Worm (Caenorhabditis elegans) whole organism, L1 larva: ENCODE measurements around the gene str-141.
A peak's percentile ranks its signal among the peaks of the same experiment; 100 is the strongest.

ENCODE experiments used
- alr-1 ChIP-seq: fragments of 200-800 bp; sonication (Bioruptor generic); optimal IDR thresholded peaks from 2 replicates; lab custom pipeline; 2018; ENCODE audit warnings: borderline replicate concordance, mild to moderate bottlenecking, missing genetic modification characterization, missing compliant biosample characterization
- aly-2 ChIP-seq: fragments of 150-350 bp; optimal IDR thresholded peaks from 2 replicates; lab custom pipeline; 2014; ENCODE audit warnings: missing biosample characterization, missing genetic modification characterization
- ama-1 ChIP-seq: fragments of 150-350 bp; optimal IDR thresholded peaks from 2 replicates; lab custom pipeline; 2014
- blmp-1 ChIP-seq: fragments of 150-350 bp; optimal IDR thresholded peaks from 2 replicates; lab custom pipeline; 2014; ENCODE audit warnings: missing biosample characterization, missing genetic modification characterization
- ceh-8 ChIP-seq: fragments of 200-800 bp; sonication (Bioruptor generic); optimal IDR thresholded peaks from 2 replicates; lab custom pipeline; 2018; ENCODE audit warnings: mild to moderate bottlenecking, missing genetic modification characterization, moderate library complexity, missing compliant biosample characterization
- ces-1 ChIP-seq: fragments of 150-350 bp; optimal IDR thresholded peaks from 2 replicates; lab custom pipeline; 2014; ENCODE audit warnings: missing biosample characterization, missing genetic modification reagents, missing genetic modification characterization
- dpl-1 ChIP-seq, 3 experiments: fragments of 150-350 bp in 2 of 3; sonication (generic microtip) in 1 of 3; optimal IDR thresholded peaks; 2 replicates each; lab custom pipeline; 2014 to 2017; ENCODE audit warnings: missing biosample characterization in 3 of 3, missing genetic modification characterization in 3 of 3, missing genetic modification reagents in 3 of 3
- efl-1 ChIP-seq, 4 experiments: fragments of 150-350 bp; optimal IDR thresholded peaks in 3 of 4; peaks in 1 of 4; 1 replicate in 1 of 4; 2 replicates in 3 of 4; lab custom pipeline; 2014; ENCODE audit warnings: missing biosample characterization in 2 of 4, missing genetic modification characterization in 2 of 4, missing genetic modification reagents in 2 of 4
- efl-3 ChIP-seq: fragments of 200-800 bp; sonication (Bioruptor generic); optimal IDR thresholded peaks from 2 replicates; lab custom pipeline; 2018; ENCODE audit warnings: mild to moderate bottlenecking, missing genetic modification characterization, missing compliant biosample characterization
- egl-13 ChIP-seq: sonication (generic microtip); optimal IDR thresholded peaks from 2 replicates; lab custom pipeline; 2016; ENCODE audit warnings: missing genotype, missing genetic modification reagents, missing genetic modification characterization, missing compliant biosample characterization
- elt-2 ChIP-seq: sonication (generic microtip); optimal IDR thresholded peaks from 2 replicates; lab custom pipeline; 2016; ENCODE audit warnings: missing genetic modification characterization, mild to moderate bottlenecking, inconsistent platforms, missing compliant biosample characterization, missing genetic modification reagents
- elt-3 ChIP-seq, 6 experiments: fragments of 150-350 bp in 1 of 6; sonication (generic microtip); optimal IDR thresholded peaks; 2 replicates each; lab custom pipeline; 2017 to 2018; ENCODE audit warnings: missing biosample characterization in 6 of 6, missing genetic modification characterization in 6 of 6, inconsistent platforms in 1 of 6
- fkh-10 ChIP-seq: sonication (generic microtip); optimal IDR thresholded peaks from 2 replicates; lab custom pipeline; 2017; ENCODE audit warnings: missing biosample characterization, missing genetic modification reagents, missing genetic modification characterization
- fkh-8 ChIP-seq: sonication (generic microtip); optimal IDR thresholded peaks from 2 replicates; lab custom pipeline; 2016; ENCODE audit warnings: mild to moderate bottlenecking, missing genetic modification characterization, missing compliant biosample characterization
- grh-1 ChIP-seq: fragments of 200-800 bp; sonication (Bioruptor generic); IDR thresholded peaks from 2 replicates; pipeline ENCODE4 v1.3.6; 2022; ENCODE audit warnings: missing genetic modification reagents, missing genetic modification characterization, missing compliant biosample characterization
- hlh-17 ChIP-seq: fragments of 200-800 bp; sonication (Bioruptor generic); optimal IDR thresholded peaks from 2 replicates; lab custom pipeline; 2018; ENCODE audit warnings: missing genetic modification characterization, mild to moderate bottlenecking, missing compliant biosample characterization, moderate library complexity, borderline replicate concordance
- hlh-4 ChIP-seq: sonication (generic microtip); optimal IDR thresholded peaks from 2 replicates; lab custom pipeline; 2016; ENCODE audit warnings: mild to moderate bottlenecking, missing genetic modification characterization, missing compliant biosample characterization
- isw-1 ChIP-seq: fragments of 200-800 bp; sonication (Bioruptor generic); IDR thresholded peaks from 2 replicates; pipeline ENCODE4 v1.3.6; 2022; ENCODE audit warnings: missing genetic modification characterization, missing compliant biosample characterization
- lin-13 ChIP-seq: fragments of 150-350 bp; optimal IDR thresholded peaks from 2 replicates; lab custom pipeline; 2014; ENCODE audit warnings: missing biosample characterization, missing genetic modification reagents, missing genetic modification characterization
- lin-14 ChIP-seq: fragments of 200-800 bp; sonication (Bioruptor generic); optimal IDR thresholded peaks from 2 replicates; lab custom pipeline; 2018; ENCODE audit warnings: mild to moderate bottlenecking, missing genetic modification characterization, moderate library complexity, missing compliant biosample characterization
- lin-35 ChIP-seq, 2 experiments: fragments of 150-350 bp; optimal IDR thresholded peaks; 2 replicates each; lab custom pipeline; 2014; ENCODE audit warnings: missing biosample characterization in 2 of 2, missing genetic modification characterization in 2 of 2, missing genetic modification reagents in 2 of 2
- lsy-2 ChIP-seq, 2 experiments: fragments of 150-350 bp; optimal IDR thresholded peaks; 2 replicates each; lab custom pipeline; 2014; ENCODE audit warnings: missing biosample characterization in 2 of 2, missing genetic modification characterization in 2 of 2
- mab-9 ChIP-seq: fragments of 200-800 bp; sonication (Bioruptor generic); IDR thresholded peaks from 2 replicates; pipeline ENCODE4 v1.3.6; 2022; ENCODE audit warnings: missing genetic modification reagents, missing genetic modification characterization, missing compliant biosample characterization
- mdl-1 ChIP-seq, 2 experiments: fragments of 150-350 bp; optimal IDR thresholded peaks; 2 replicates each; lab custom pipeline; 2014 to 2017; ENCODE audit warnings: missing biosample characterization in 2 of 2, missing genetic modification characterization in 2 of 2, inconsistent platforms in 1 of 2
- mef-2 ChIP-seq: fragments of 150-350 bp; optimal IDR thresholded peaks from 2 replicates; lab custom pipeline; 2014; ENCODE audit warnings: missing biosample characterization, missing genetic modification characterization
- nhr-11 ChIP-seq: fragments of 150-350 bp; optimal IDR thresholded peaks from 2 replicates; lab custom pipeline; 2014; ENCODE audit warnings: missing biosample characterization, missing genetic modification characterization
- nhr-20 ChIP-seq: sonication (generic microtip); optimal IDR thresholded peaks from 2 replicates; lab custom pipeline; 2016; ENCODE audit warnings: mild to moderate bottlenecking, missing genetic modification characterization, missing compliant biosample characterization
- nhr-71 ChIP-seq: sonication (generic microtip); optimal IDR thresholded peaks from 2 replicates; lab custom pipeline; 2016; ENCODE audit warnings: mild to moderate bottlenecking, missing genetic modification characterization, moderate library complexity, missing compliant biosample characterization
- nhr-77 ChIP-seq: fragments of 150-350 bp; optimal IDR thresholded peaks from 2 replicates; lab custom pipeline; 2014; ENCODE audit warnings: missing biosample characterization, missing genetic modification characterization
- nhr-84 ChIP-seq: sonication (generic microtip); optimal IDR thresholded peaks from 2 replicates; lab custom pipeline; 2017; ENCODE audit warnings: missing biosample characterization, missing genetic modification characterization
- nhr-85 ChIP-seq: sonication (generic microtip); peaks from one replicate; lab custom pipeline; 2016; ENCODE audit warnings: missing genetic modification characterization, inconsistent platforms, missing compliant biosample characterization
- nhr-90 ChIP-seq: sonication (generic microtip); optimal IDR thresholded peaks from 2 replicates; lab custom pipeline; 2016; ENCODE audit warnings: mild to moderate bottlenecking, missing genetic modification characterization, missing compliant biosample characterization; ENCODE audit not compliant: poor library complexity
- pax-3 ChIP-seq: fragments of 200-800 bp; sonication (Bioruptor generic); optimal IDR thresholded peaks from 2 replicates; lab custom pipeline; 2018; ENCODE audit warnings: mild to moderate bottlenecking, missing genetic modification characterization, moderate library complexity, missing compliant biosample characterization
- rnt-1 ChIP-seq: sonication (generic microtip); optimal IDR thresholded peaks from 2 replicates; lab custom pipeline; 2016; ENCODE audit warnings: mild to moderate bottlenecking, missing genetic modification characterization, moderate library complexity, missing compliant biosample characterization
- snpc-4 ChIP-seq: fragments of 150-350 bp; optimal IDR thresholded peaks from 2 replicates; lab custom pipeline; 2014; ENCODE audit warnings: missing biosample characterization, missing genetic modification characterization
- snu-23 ChIP-seq: sonication (generic microtip); optimal IDR thresholded peaks from 2 replicates; lab custom pipeline; 2016; ENCODE audit warnings: missing genetic modification characterization, missing compliant biosample characterization
- sox-4 ChIP-seq: sonication (generic microtip); optimal IDR thresholded peaks from 2 replicates; lab custom pipeline; 2016; ENCODE audit warnings: missing genetic modification characterization, missing compliant biosample characterization
- sup-37 ChIP-seq: fragments of 200-800 bp; sonication (Bioruptor generic); optimal IDR thresholded peaks from 2 replicates; lab custom pipeline; 2018; ENCODE audit warnings: mild to moderate bottlenecking, missing genetic modification characterization, missing compliant biosample characterization
- swsn-7 ChIP-seq: sonication (generic microtip); optimal IDR thresholded peaks from 2 replicates; lab custom pipeline; 2016; ENCODE audit warnings: missing genetic modification characterization, missing compliant biosample characterization
- tlp-1 ChIP-seq: fragments of 150-350 bp; optimal IDR thresholded peaks from 2 replicates; lab custom pipeline; 2014; ENCODE audit warnings: missing biosample characterization, missing genetic modification characterization
- unc-130 ChIP-seq: fragments of 150-350 bp; optimal IDR thresholded peaks from 2 replicates; lab custom pipeline; 2017; ENCODE audit warnings: missing biosample characterization, missing genetic modification characterization, inconsistent platforms
- unc-86 ChIP-seq: sonication (generic microtip); optimal IDR thresholded peaks from 2 replicates; lab custom pipeline; 2016; ENCODE audit warnings: missing genetic modification characterization, missing compliant biosample characterization
- xbp-1 ChIP-seq: sonication (generic microtip); optimal IDR thresholded peaks from 2 replicates; lab custom pipeline; 2016; ENCODE audit warnings: missing genetic modification characterization, missing compliant biosample characterization
- zag-1 ChIP-seq: fragments of 150-350 bp; optimal IDR thresholded peaks from 2 replicates; lab custom pipeline; 2014; ENCODE audit warnings: missing biosample characterization, missing genetic modification characterization

Gene str-141

DNA sequence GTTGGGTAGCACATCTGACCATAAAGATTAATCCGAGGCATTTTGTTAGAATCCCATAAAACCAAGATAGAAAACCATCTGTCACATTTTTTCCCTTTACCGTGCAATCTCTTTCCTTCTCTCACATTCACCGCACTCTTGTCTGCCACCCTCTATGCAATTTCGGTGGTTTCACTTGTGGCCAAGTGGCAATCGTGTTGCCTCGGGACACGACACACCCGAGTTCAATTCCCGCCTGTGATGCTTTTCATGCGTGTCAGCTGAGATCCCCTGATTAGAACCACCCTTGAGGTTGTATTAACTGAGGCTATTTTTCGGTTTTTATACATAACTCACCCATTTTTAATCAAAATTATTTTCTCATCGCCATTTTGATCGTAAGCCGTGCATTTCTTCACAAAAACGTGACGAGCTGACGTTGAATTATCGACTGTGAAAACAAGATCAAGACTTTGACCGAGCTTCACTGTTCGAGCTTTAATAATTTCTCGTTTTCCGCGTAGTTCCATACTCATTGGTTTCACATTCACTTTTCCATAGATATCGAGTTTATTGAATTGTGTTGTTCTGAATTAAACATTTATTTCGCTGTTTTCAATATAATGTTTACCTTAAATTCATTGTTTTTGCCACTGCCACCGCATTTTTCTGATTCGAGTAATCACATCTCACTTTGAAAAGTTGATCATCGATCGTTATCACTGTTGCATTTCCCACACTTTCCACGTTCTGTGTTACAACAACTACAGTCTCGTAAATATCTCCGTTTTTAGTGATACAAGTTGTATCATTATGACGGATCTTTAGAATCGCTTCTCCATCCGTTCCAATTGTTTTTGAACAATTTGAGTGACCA lies 9.4 kb downstream of the str-141 start (continued):
- TF ChIP-seq lin-35 (GFP tag; optimal IDR thresholded peaks at IDR 0.05; lab: Kevin White, UChicago) (peak; percentile 42 to 82), alr-1 (tag; lab: Kevin White, UChicago) (no peak), dpl-1 (GFP tag; optimal IDR thresholded peaks at IDR 0.05; lab: Kevin White, UChicago) (peak; percentile 16 to 52 (median 33)), snu-23 (GFP tag; lab: Kevin White, UChicago) (peak; percentile 70), hlh-17 (no peak), hlh-4 (tag; lab: Kevin White, UChicago) (no peak)
- TF ChIP-seq, all 84 proteins: peak for 50

DNA sequence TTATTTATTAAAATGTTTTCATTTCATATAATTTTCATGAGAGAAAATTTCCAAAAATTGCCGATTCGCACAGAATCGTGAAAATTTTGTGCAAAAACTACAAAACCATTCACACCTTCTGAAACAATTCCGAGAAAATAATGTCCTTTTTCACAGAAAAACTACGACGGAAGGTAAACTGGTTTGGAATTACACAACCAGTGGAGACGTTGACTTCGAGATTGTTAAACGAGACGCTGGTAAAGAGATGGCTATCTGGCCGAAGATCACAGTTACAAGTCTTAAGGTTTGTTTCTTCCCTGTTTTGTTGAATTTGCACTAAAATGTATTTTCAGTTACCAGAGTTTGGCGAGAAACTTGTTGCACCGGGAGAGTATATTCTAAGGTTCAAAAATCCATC lies 10.7 kb downstream of the str-141 start:
- peak; percentile 19 for TF ChIP-seq nhr-85
- no peak for TF ChIP-seq snpc-4
- TF ChIP-seq egl-13 (tag; lab: Kevin White, UChicago) = no peak
- TF ChIP-seq sup-37 (GFP tag; lab: Kevin White, UChicago) = no peak
- TF ChIP-seq elt-3 (tag; optimal IDR thresholded peaks at IDR 0.05; lab: Kevin White, UChicago) = no peak
- no peak for TF ChIP-seq sox-4 (tag; lab: Kevin White, UChicago)
- no peak for TF ChIP-seq tlp-1 (tag; lab: Kevin White, UChicago)
- no peak for TF ChIP-seq zag-1
- no peak for TF ChIP-seq efl-1 (optimal IDR thresholded peaks at IDR 0.05; lab: Kevin White, UChicago)
- no peak for TF ChIP-seq efl-1 (GFP tag; optimal IDR thresholded peaks at IDR 0.05 in 1 of 2; lab: Kevin White, UChicago)
- no peak for TF ChIP-seq fkh-8 (tag; lab: Kevin White, UChicago)
- no peak for TF ChIP-seq ces-1 (GFP tag; lab: Kevin White, UChicago)
- TF ChIP-seq ama-1 (lab: Kevin White, UChicago) = no peak
- TF ChIP-seq unc-86 (tag; lab: Kevin White, UChicago) = no peak
- no peak for TF ChIP-seq ceh-8 (GFP tag; lab: Kevin White, UChicago)
- no peak for TF ChIP-seq nhr-11 (tag; lab: Kevin White, UChicago)
- no peak for TF ChIP-seq lin-13 (GFP tag; lab: Kevin White, UChicago)
- no peak for TF ChIP-seq mab-9 (GFP tag; lab: Robert Waterston, UW)
- no peak for TF ChIP-seq blmp-1 (tag; lab: Kevin White, UChicago)
- peak; percentile 53; the same call in 1 of the 2 replicates for TF ChIP-seq grh-1
- no peak for TF ChIP-seq efl-3 (GFP tag; lab: Kevin White, UChicago)
- no peak for TF ChIP-seq snu-23 (GFP tag; lab: Kevin White, UChicago)
- peak; percentile 16 for TF ChIP-seq lin-14
- TF ChIP-seq pax-3 (tag; lab: Kevin White, UChicago) = no peak
- TF ChIP-seq isw-1 = no peak

DNA sequence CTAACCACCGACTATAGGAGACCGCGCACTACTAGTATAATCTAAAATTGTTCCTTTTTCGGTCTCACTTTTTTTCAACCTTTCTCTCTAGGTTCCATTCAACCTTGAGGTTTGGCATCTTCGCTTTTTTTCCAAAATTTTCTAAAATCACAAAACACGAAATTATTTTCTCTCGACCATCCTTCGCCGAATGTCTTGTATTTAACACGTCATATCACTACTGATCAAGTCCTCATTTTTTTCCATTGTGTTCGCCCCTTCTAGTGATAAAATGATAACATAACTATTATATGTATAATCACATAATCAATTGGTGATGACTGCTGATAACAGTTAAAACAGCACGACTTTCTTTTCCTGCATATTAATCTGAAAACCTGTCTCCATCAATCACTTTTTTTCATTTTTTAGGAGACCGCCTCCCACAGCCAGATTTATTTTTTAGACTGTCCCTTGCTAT lies 12.6 kb downstream of the str-141 start, which contains the start of gene T03F7.7:
T03F7.7 (plus strand) TSS at position 410 of the 460 bp plus-strand sequence.
- TF ChIP-seq blmp-1 (tag; lab: Kevin White, UChicago) (peak; percentile 44), mdl-1 (tag; optimal IDR thresholded peaks at IDR 0.05; lab: Kevin White, UChicago) (no peak), lin-14 (peak; percentile 43), nhr-90 (peak; percentile 6), nhr-85 (peak; percentile 71), efl-1 (optimal IDR thresholded peaks at IDR 0.05; lab: Kevin White, UChicago) (no peak), efl-1 (GFP tag; optimal IDR thresholded peaks at IDR 0.05 in 1 of 2; lab: Kevin White, UChicago) (peak in 1 of 2 experiments; percentile 75), aly-2 (tag; lab: Kevin White, UChicago) (no peak), elt-2 (tag; lab: Kevin White, UChicago) (peak; percentile 78)

DNA sequence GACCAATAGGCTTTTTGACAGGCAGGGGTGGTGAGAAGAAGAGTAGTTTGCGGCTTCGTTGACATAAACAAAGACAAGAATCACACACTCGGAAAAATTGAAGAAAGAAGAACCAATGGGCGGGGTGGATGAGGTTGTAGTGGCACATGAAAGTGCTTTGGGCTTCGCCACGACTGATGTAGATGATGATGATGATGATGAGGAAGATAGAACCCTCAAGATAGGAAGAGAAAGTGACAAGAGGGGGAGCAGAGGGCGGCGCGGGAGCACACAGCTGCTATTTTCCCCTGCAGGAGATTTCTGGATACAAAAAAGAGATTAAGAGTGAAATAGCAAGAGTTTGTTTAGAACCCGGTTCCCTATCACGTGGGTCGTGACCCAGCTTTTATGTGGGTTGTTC lies 14.7 kb downstream of the str-141 start:
- TF ChIP-seq nhr-85 = no peak
- TF ChIP-seq nhr-11 (tag; lab: Kevin White, UChicago) = no peak
- TF ChIP-seq snu-23 (GFP tag; lab: Kevin White, UChicago) = peak; percentile 36
- TF ChIP-seq lin-14 = peak; percentile 93
- TF ChIP-seq lin-13 (GFP tag; lab: Kevin White, UChicago) = no peak
- peak; percentile 81 for TF ChIP-seq rnt-1 (tag; lab: Kevin White, UChicago)
- TF ChIP-seq unc-130 (tag; lab: Kevin White, UChicago) = peak; percentile 60
- TF ChIP-seq elt-3 (tag; optimal IDR thresholded peaks at IDR 0.05; lab: Kevin White, UChicago) = no peak
- TF ChIP-seq nhr-20 (tag; lab: Kevin White, UChicago) = peak; percentile 47
- TF ChIP-seq nhr-71 (tag; lab: Kevin White, UChicago) = peak; percentile 80
- no peak for TF ChIP-seq xbp-1 (tag; lab: Kevin White, UChicago)
- TF ChIP-seq nhr-77 (tag; lab: Kevin White, UChicago) = no peak
- TF ChIP-seq fkh-10 = no peak
- peak in 1 of 2 experiments; percentile 35 for TF ChIP-seq lsy-2 (tag; optimal IDR thresholded peaks at IDR 0.05; lab: Kevin White, UChicago)
- no peak for TF ChIP-seq mef-2 (tag; lab: Kevin White, UChicago)
- no peak for TF ChIP-seq nhr-84
- peak; percentile 17 for TF ChIP-seq swsn-7 (tag; lab: Kevin White, UChicago)
